Worm (Caenorhabditis elegans) whole organism, young adult: ENCODE data around the gene T24B8.4.

Experiments used
- B0019.2 ChIP-seq: fragments of 200-800 bp; sonication (Bioruptor generic); conservative IDR thresholded peaks from 2 replicates; pipeline ENCODE4 v1.3.6; 2022; ENCODE audit warnings: missing genetic modification reagents, missing genetic modification characterization, missing compliant biosample characterization
- B0336.3 ChIP-seq: fragments of 200-800 bp; sonication (Bioruptor generic); IDR thresholded peaks from 2 replicates; pipeline ENCODE4 v1.3.6; 2022; ENCODE audit warnings: missing genetic modification characterization, missing compliant biosample characterization
- D2030.7 ChIP-seq: fragments of 200-800 bp; sonication (Bioruptor generic); IDR thresholded peaks from 2 replicates; pipeline ENCODE4 v1.3.6; 2022; ENCODE audit warnings: missing genetic modification reagents, missing genetic modification characterization, missing compliant biosample characterization
- F33H1.4 ChIP-seq: fragments of 200-800 bp; sonication (Bioruptor generic); IDR thresholded peaks from 2 replicates; pipeline ENCODE4 v1.3.6; 2022; ENCODE audit warnings: missing genetic modification reagents, missing genetic modification characterization, missing compliant biosample characterization
- F37B4.10 ChIP-seq: fragments of 200-800 bp; sonication (Bioruptor generic); IDR thresholded peaks from 2 replicates; pipeline ENCODE4 v1.3.6; 2022; ENCODE audit warnings: missing genetic modification characterization, missing compliant biosample characterization
- F55B11.4 ChIP-seq: sonication (generic microtip); optimal IDR thresholded peaks from 2 replicates; lab custom pipeline; 2016; ENCODE audit warnings: missing compliant biosample characterization, missing genetic modification characterization, borderline replicate concordance; ENCODE audit not compliant: insufficient read depth
- F57C9.4 ChIP-seq: sonication (generic microtip); optimal IDR thresholded peaks from 2 replicates; lab custom pipeline; 2017; ENCODE audit warnings: mild to moderate bottlenecking, missing genetic modification characterization, missing compliant biosample characterization
- T26A5.8 ChIP-seq: sonication (generic microtip); optimal IDR thresholded peaks from 2 replicates; lab custom pipeline; 2016; ENCODE audit warnings: missing genetic modification characterization, missing compliant biosample characterization
- Y53G8AR.9 ChIP-seq: fragments of 200-800 bp; sonication (Bioruptor generic); conservative IDR thresholded peaks from 2 replicates; pipeline ENCODE4 v1.3.6; 2022; ENCODE audit warnings: missing genetic modification reagents, missing genetic modification characterization, missing compliant biosample characterization
- ZK185.1 ChIP-seq: sonication (generic microtip); optimal IDR thresholded peaks from 2 replicates; lab custom pipeline; 2016; ENCODE audit warnings: mild to moderate bottlenecking, missing genetic modification characterization, missing compliant biosample characterization; ENCODE audit not compliant: poor library complexity, severe bottlenecking
- atf-7 ChIP-seq: sonication (generic microtip); optimal IDR thresholded peaks from 2 replicates; lab custom pipeline; 2017; ENCODE audit warnings: mild to moderate bottlenecking, missing genetic modification characterization, missing compliant biosample characterization
- attf-6 ChIP-seq: fragments of 200-800 bp; sonication (Bioruptor generic); IDR thresholded peaks from 2 replicates; pipeline ENCODE4 v1.3.6; 2022; ENCODE audit warnings: missing genetic modification reagents, missing genetic modification characterization, missing compliant biosample characterization
- ceh-79 ChIP-seq: sonication (generic microtip); optimal IDR thresholded peaks from 2 replicates; lab custom pipeline; 2017; ENCODE audit warnings: mild to moderate bottlenecking, missing genetic modification characterization, missing compliant biosample characterization
- die-1 ChIP-seq: sonication (generic microtip); optimal IDR thresholded peaks from 2 replicates; lab custom pipeline; 2016; ENCODE audit warnings: missing genotype, mild to moderate bottlenecking, missing genetic modification characterization, missing compliant biosample characterization
- egl-44 ChIP-seq: fragments of 200-800 bp; sonication (Bioruptor generic); IDR thresholded peaks from 2 replicates; pipeline ENCODE4 v1.3.6; 2022; ENCODE audit warnings: missing genetic modification reagents, missing genetic modification characterization, missing compliant biosample characterization
- hmg-1.2 ChIP-seq: fragments of 200-800 bp; sonication (Bioruptor generic); IDR thresholded peaks from 2 replicates; pipeline ENCODE4 v1.3.6; 2022; ENCODE audit warnings: missing genetic modification reagents, missing genetic modification characterization, missing compliant biosample characterization
- let-607 ChIP-seq, 2 experiments: fragments of 200-800 bp in 1 of 2; sonication (Bioruptor generic) in 1 of 2; sonication (generic microtip) in 1 of 2; optimal IDR thresholded peaks; 2 replicates each; lab custom pipeline; 2016 to 2018; ENCODE audit warnings: mild to moderate bottlenecking in 2 of 2, missing compliant biosample characterization in 2 of 2, missing genetic modification characterization in 2 of 2, moderate library complexity in 2 of 2, missing genotype in 1 of 2
- lin-26 ChIP-seq: fragments of 200-800 bp; sonication (Bioruptor generic); IDR thresholded peaks from 2 replicates; pipeline ENCODE4 v1.3.6; 2022; ENCODE audit warnings: missing genetic modification reagents, missing genetic modification characterization, missing compliant biosample characterization
- lin-54 ChIP-seq: fragments of 200-800 bp; sonication (Bioruptor generic); optimal IDR thresholded peaks from 2 replicates; lab custom pipeline; 2018; ENCODE audit warnings: mild to moderate bottlenecking, missing genetic modification characterization, missing compliant biosample characterization
- lsy-27 ChIP-seq: sonication (generic microtip); optimal IDR thresholded peaks from 2 replicates; lab custom pipeline; 2017; ENCODE audit warnings: missing genetic modification characterization, mild to moderate bottlenecking, missing compliant biosample characterization, antibody characterized with exemption, missing genotype, borderline replicate concordance; ENCODE audit not compliant: insufficient read depth
- madf-10 ChIP-seq: sonication (generic microtip); optimal IDR thresholded peaks from 2 replicates; lab custom pipeline; 2016; ENCODE audit warnings: mild to moderate bottlenecking, missing genetic modification characterization, missing compliant biosample characterization
- madf-6 ChIP-seq: fragments of 200-800 bp; sonication (Bioruptor generic); IDR thresholded peaks from 2 replicates; pipeline ENCODE4 v1.3.6; 2022; ENCODE audit warnings: missing genetic modification reagents, missing genetic modification characterization, missing compliant biosample characterization
- madf-8 ChIP-seq: fragments of 200-800 bp; sonication (Bioruptor generic); conservative IDR thresholded peaks from 2 replicates; pipeline ENCODE4 v1.3.6; 2022; ENCODE audit warnings: missing genetic modification reagents, missing genetic modification characterization, missing compliant biosample characterization
- mcd-1 ChIP-seq: fragments of 200-800 bp; sonication (Bioruptor generic); IDR thresholded peaks from 2 replicates; pipeline ENCODE4 v1.3.6; 2022; ENCODE audit warnings: missing genetic modification reagents, missing genetic modification characterization, missing compliant biosample characterization
- mel-28 ChIP-seq: sonication (generic microtip); optimal IDR thresholded peaks from 2 replicates; lab custom pipeline; 2016; ENCODE audit warnings: borderline replicate concordance, mild to moderate bottlenecking, missing genetic modification characterization, missing compliant biosample characterization
- nhr-27 ChIP-seq: fragments of 200-800 bp; sonication (Bioruptor generic); optimal IDR thresholded peaks from 2 replicates; lab custom pipeline; 2018; ENCODE audit warnings: mild to moderate bottlenecking, missing genetic modification characterization, moderate library complexity, missing compliant biosample characterization
- repo-1 ChIP-seq: sonication (generic microtip); optimal IDR thresholded peaks from 2 replicates; lab custom pipeline; 2017; ENCODE audit warnings: mild to moderate bottlenecking, missing genetic modification characterization, missing compliant biosample characterization
- rpc-1 ChIP-seq, 2 experiments: fragments of 150-350 bp in 1 of 2; sonication (generic microtip) in 1 of 2; optimal IDR thresholded peaks; 2 replicates each; lab custom pipeline; 2014 to 2018; ENCODE audit warnings: missing biosample characterization in 1 of 2, missing genetic modification characterization in 1 of 2, missing genetic modification reagents in 1 of 2, missing genotype in 1 of 2
- sdz-38 ChIP-seq: sonication (generic microtip); optimal IDR thresholded peaks from 2 replicates; lab custom pipeline; 2016; ENCODE audit warnings: missing genotype, missing genetic modification characterization, missing compliant biosample characterization
- sea-2 ChIP-seq: fragments of 200-800 bp; sonication (Bioruptor generic); IDR thresholded peaks from 2 replicates; pipeline ENCODE4 v1.3.6; 2022; ENCODE audit warnings: missing genetic modification characterization, missing compliant biosample characterization
- snpc-1.1 ChIP-seq: sonication (generic microtip); optimal IDR thresholded peaks from 2 replicates; lab custom pipeline; 2017; ENCODE audit warnings: missing genetic modification characterization, mild to moderate bottlenecking, missing compliant biosample characterization, antibody characterized with exemption, moderate library complexity, missing genotype, missing genetic modification reagents; ENCODE audit not compliant: insufficient read depth
- sptf-2 ChIP-seq: fragments of 200-800 bp; sonication (Bioruptor generic); optimal IDR thresholded peaks from 2 replicates; lab custom pipeline; 2018; ENCODE audit warnings: mild to moderate bottlenecking, missing genetic modification characterization, missing compliant biosample characterization
- unc-62 ChIP-seq: fragments of 150-350 bp; optimal IDR thresholded peaks from 2 replicates; lab custom pipeline; 2014; ENCODE audit warnings: missing biosample characterization, missing genetic modification reagents, missing genetic modification characterization
- xnd-1 ChIP-seq: sonication (generic microtip); optimal IDR thresholded peaks from 2 replicates; lab custom pipeline; 2016; ENCODE audit warnings: missing genotype, missing genetic modification reagents, missing genetic modification characterization, missing compliant biosample characterization
- ztf-22 ChIP-seq: fragments of 200-800 bp; sonication (Bioruptor generic); optimal IDR thresholded peaks from 2 replicates; lab custom pipeline; 2018; ENCODE audit warnings: mild to moderate bottlenecking, missing genetic modification characterization, moderate library complexity, missing compliant biosample characterization
- ztf-26 ChIP-seq: sonication (generic microtip); optimal IDR thresholded peaks from 2 replicates; lab custom pipeline; 2017; ENCODE audit warnings: missing genetic modification characterization, missing compliant biosample characterization
- ztf-28 ChIP-seq: fragments of 200-800 bp; sonication (Bioruptor generic); IDR thresholded peaks from 2 replicates; pipeline ENCODE4 v1.3.6; 2022; ENCODE audit warnings: missing genetic modification reagents, missing genetic modification characterization, missing compliant biosample characterization

Gene T24B8.4

DNA sequence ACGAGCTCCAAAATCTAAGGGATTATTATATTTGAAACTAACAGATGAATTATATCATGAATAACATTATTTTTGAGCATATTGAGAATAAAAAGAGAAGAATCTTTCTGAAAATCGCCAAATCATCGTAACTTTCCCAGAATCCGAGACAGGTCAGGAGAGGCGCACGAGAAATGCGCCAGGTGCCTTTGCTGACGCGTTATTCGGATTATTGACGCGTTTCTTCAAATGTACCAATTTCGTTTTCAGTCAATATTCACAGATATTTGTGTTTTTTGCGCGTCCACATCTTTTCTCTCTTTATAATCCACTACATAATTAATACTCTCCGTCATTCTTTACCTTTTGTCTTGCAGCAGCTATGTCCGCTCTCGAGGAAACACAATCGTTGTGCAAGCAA, 28.4 kb upstream of the T24B8.4 start, which contains the start of gene T24H10.1 (continued):
- TF ChIP-seq F37B4.10 (no peak), snpc-1.1 (tag; lab: Kevin White, UChicago) (no peak), F57C9.4 (no peak), sea-2 (GFP tag; lab: Robert Waterston, UW) (no peak), unc-62 (no peak), ztf-26 (tag; lab: Kevin White, UChicago) (no peak), T26A5.8 (tag; lab: Kevin White, UChicago) (no peak), let-607 (tag; optimal IDR thresholded peaks at IDR 0.05; lab: Kevin White, UChicago) (no peak), mcd-1 (GFP tag; lab: Robert Waterston, UW) (peak; percentile 84), madf-8 (GFP tag; lab: Robert Waterston, UW) (0 out of 2 replicates have a peak, but pooled peaks have one; percentile 16), ceh-79 (tag; lab: Kevin White, UChicago) (no peak), lsy-27 (tag; lab: Kevin White, UChicago) (no peak), egl-44 (GFP tag; lab: Robert Waterston, UW) (no peak), xnd-1 (tag; lab: Kevin White, UChicago) (peak; percentile 41), madf-10 (tag; lab: Kevin White, UChicago) (no peak), lin-54 (GFP tag; lab: Kevin White, UChicago) (peak; percentile 71), sptf-2 (GFP tag; lab: Kevin White, UChicago) (no peak), die-1 (tag; lab: Kevin White, UChicago) (no peak), attf-6 (GFP tag; lab: Robert Waterston, UW) (no peak), sdz-38 (tag; lab: Kevin White, UChicago) (no peak), nhr-27 (no peak)

DNA sequence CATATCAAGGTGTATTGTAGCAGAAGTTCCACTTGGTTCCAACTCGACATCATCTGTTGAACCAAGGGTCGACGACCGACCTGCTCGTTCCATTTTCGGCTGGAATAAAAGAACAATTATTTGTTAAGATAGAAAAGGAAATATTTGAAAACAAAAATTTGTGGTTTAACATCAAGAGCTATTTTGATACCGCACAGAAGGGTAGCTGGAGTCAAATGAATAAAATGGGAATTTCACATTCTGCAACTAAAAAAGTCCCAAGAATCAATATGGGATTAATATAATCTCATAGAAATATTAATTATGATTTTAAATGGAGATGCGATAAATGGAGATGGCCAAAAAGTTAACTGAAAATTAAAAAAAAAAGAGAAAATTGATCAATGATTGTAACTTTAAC, 27.9 kb upstream of the T24B8.4 start, which contains the start of gene clh-5:
Gene clh-5, minus strand, starts transcription at position 101 of the 400 bp plus-strand sequence.
- TF ChIP-seq rpc-1 (optimal IDR thresholded peaks at IDR 0.05; lab: Kevin White, UChicago) (no peak), rpc-1 (tag; optimal IDR thresholded peaks at IDR 0.05; lab: Kevin White, UChicago) (no peak), sptf-2 (GFP tag; lab: Kevin White, UChicago) (no peak), atf-7 (tag; lab: Kevin White, UChicago) (no peak), Y53G8AR.9 (GFP tag; lab: Robert Waterston, UW) (no peak), let-607 (tag; optimal IDR thresholded peaks at IDR 0.05; lab: Kevin White, UChicago) (no peak), F55B11.4 (tag; lab: Kevin White, UChicago) (no peak), B0336.3 (GFP tag; lab: Robert Waterston, UW) (no peak), hmg-1.2 (GFP tag; lab: Robert Waterston, UW) (no peak), madf-6 (GFP tag; lab: Robert Waterston, UW) (no peak), B0019.2 (no peak), lin-26 (GFP tag; lab: Robert Waterston, UW) (no peak), lin-54 (GFP tag; lab: Kevin White, UChicago) (no peak), D2030.7 (GFP tag; lab: Robert Waterston, UW) (no peak), repo-1 (tag; lab: Kevin White, UChicago) (no peak), ZK185.1 (tag; lab: Kevin White, UChicago) (no peak), ztf-28 (no peak), mel-28 (tag; lab: Kevin White, UChicago) (no peak)
- TF ChIP-seq, all 124 proteins: peak for 0

DNA sequence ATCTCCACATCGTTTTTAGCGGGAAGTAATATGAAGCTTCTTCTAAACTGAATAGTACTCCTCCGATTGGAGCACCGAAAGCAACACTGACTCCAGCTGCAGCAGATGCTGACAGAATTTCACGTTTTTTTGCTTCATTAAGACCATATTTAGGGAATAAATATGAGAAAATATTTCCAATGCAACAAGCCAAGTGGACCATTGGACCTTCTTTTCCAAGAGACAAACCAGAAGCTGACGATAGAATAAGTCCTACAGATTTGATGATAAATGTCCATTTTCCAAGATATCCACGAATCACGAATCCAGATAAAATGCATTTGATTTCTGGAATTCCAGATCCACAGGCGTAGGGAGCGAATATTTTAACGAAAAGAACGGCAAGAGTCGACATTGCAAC, 26.7 kb upstream of the T24B8.4 start:
- TF ChIP-seq ztf-22: no peak
- no peak for TF ChIP-seq madf-10 (tag; lab: Kevin White, UChicago)
- TF ChIP-seq F33H1.4 (GFP tag; lab: Robert Waterston, UW): no peak
- TF ChIP-seq, all 124 proteins: peak for 0
